Worm (Caenorhabditis elegans): ENCODE data around the gene Y46E12A.3.

ce11 chrIII:1758632-1759031 is 3.9 kb upstream of the Y46E12A.3 start, which contains the start of gene Y46E12A.2:
- no peak for TF ChIP-seq mes-4 (tag; optimal IDR thresholded peaks at IDR 0.05)
- TF ChIP-seq lin-40 (tag; optimal IDR thresholded peaks at IDR 0.05): no peak
- no peak for TF ChIP-seq snpc-3.4 (tag; optimal IDR thresholded peaks at IDR 0.05)
- no peak for TF ChIP-seq somi-1 (GFP tag; optimal IDR thresholded peaks at IDR 0.05)
- TF ChIP-seq dpl-1 (GFP tag; optimal IDR thresholded peaks at IDR 0.05): no peak
- TF ChIP-seq lag-1 (GFP tag; IDR thresholded peaks at IDR 0.05): no peak
- no peak for TF ChIP-seq K11D2.4 (GFP tag; IDR thresholded peaks at IDR 0.05)
- TF ChIP-seq pha-4 (tag; optimal IDR thresholded peaks at IDR 0.05): no peak
- TF ChIP-seq die-1 (tag; optimal IDR thresholded peaks at IDR 0.05): no peak
- TF ChIP-seq dpff-1 (tag; optimal IDR thresholded peaks at IDR 0.05): no peak
